Worm (Caenorhabditis elegans): ENCODE measurements around the gene rpn-3.

Gene rpn-3

DNA sequence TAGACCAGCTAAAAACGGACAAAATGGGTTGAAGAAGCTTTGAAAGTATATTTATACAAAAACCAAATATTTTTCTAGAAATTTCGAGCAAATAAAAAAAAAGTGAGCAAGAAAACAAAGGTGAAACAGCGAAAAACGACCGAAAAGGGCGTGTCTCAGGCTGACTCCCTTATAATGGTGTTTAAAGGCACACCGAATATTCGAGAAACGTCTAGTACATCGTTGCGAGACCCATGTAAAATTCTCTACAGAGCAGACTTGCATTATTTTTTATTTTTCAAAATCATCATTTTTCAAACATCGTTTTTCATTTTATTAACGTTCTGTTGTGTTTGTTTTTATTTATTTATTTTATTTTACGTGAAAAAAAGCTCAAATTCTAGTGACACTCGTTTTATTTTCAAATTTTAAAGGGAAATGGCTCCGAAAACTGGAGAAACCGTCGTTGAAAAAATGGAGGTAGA lies at the start of gene rpn-3 (continued):
- TF ChIP-seq T20F7.1 (GFP tag; optimal IDR thresholded peaks at IDR 0.05) (peak; percentile 92), attf-4 (tag; optimal IDR thresholded peaks at IDR 0.05) (no peak), nhr-102 (tag; optimal IDR thresholded peaks at IDR 0.05) (peak; percentile 91), zag-1 (tag; optimal IDR thresholded peaks at IDR 0.05) (no peak)

- TF ChIP-seq mes-2 (tag; optimal IDR thresholded peaks at IDR 0.05; ENCODE audit: poor library complexity, severe bottlenecking) (no peak), nhr-11 (tag; optimal IDR thresholded peaks at IDR 0.05) (no peak), nhr-76 (tag; optimal IDR thresholded peaks at IDR 0.05) (no peak), T26A8.4 (GFP tag; IDR thresholded peaks at IDR 0.05) (no peak), zfp-2 (tag; optimal IDR thresholded peaks at IDR 0.05) (no peak), ceh-20 (GFP tag; IDR thresholded peaks at IDR 0.05) (no peak), egl-27 (tag; optimal IDR thresholded peaks at IDR 0.05) (no peak), skn-1 (tag; optimal IDR thresholded peaks at IDR 0.05) (no peak)
Observed at ce11 chrIII:8398411-8398810, 48.7 kb upstream of the rpn-3 start, which contains the start of gene ZK353.2. Gene ZK353.2 (plus strand): TSS chrIII:8398711.

- TF ChIP-seq mes-2 (tag; optimal IDR thresholded peaks at IDR 0.05; ENCODE audit: poor library complexity, severe bottlenecking) = peak; percentile 15
- TF ChIP-seq zfp-2 (tag; optimal IDR thresholded peaks at IDR 0.05) = no peak
- peak; percentile 43; the same call in 1 of the 2 replicates for TF ChIP-seq lin-1 (GFP tag; IDR thresholded peaks at IDR 0.05)
- TF ChIP-seq php-3 (GFP tag; IDR thresholded peaks at IDR 0.05) = peak; percentile 87
- no peak for TF ChIP-seq saeg-2 (GFP tag; IDR thresholded peaks at IDR 0.05)
- peak; percentile 82 for TF ChIP-seq ztf-7 (tag; optimal IDR thresholded peaks at IDR 0.05)
- peak; percentile 97 for TF ChIP-seq dmd-6 (GFP tag; IDR thresholded peaks at IDR 0.05)
- no peak for TF ChIP-seq nhr-6 (tag; optimal IDR thresholded peaks at IDR 0.05)
- no peak for TF ChIP-seq nhr-237 (tag; optimal IDR thresholded peaks at IDR 0.05)
- TF ChIP-seq sdz-12 (GFP tag; optimal IDR thresholded peaks at IDR 0.05) = no peak
- TF ChIP-seq mdt-29 (GFP tag; IDR thresholded peaks at IDR 0.05) = no peak
- no peak for TF ChIP-seq nhr-111 (GFP tag; optimal IDR thresholded peaks at IDR 0.05)
- no peak; the same call in 1 of the 2 replicates for TF ChIP-seq tra-1 (GFP tag; IDR thresholded peaks at IDR 0.05)
- no peak for TF ChIP-seq lin-39 (tag; optimal IDR thresholded peaks at IDR 0.05)
- peak; percentile 100 for TF ChIP-seq pqm-1 (tag; optimal IDR thresholded peaks at IDR 0.05)
- peak; percentile 7 for TF ChIP-seq hlh-30 (tag; optimal IDR thresholded peaks at IDR 0.05; ENCODE audit: insufficient read depth)
- no peak for TF ChIP-seq Y48G9A.11 (GFP tag; IDR thresholded peaks at IDR 0.05)
- TF ChIP-seq dmd-8 (GFP tag; IDR thresholded peaks at IDR 0.05) = no peak
- TF ChIP-seq dve-1 (tag; optimal IDR thresholded peaks at IDR 0.05; ENCODE audit: insufficient read depth) = peak; percentile 80
- no peak for TF ChIP-seq ceh-82 (tag; optimal IDR thresholded peaks at IDR 0.05)
- TF ChIP-seq nhr-77 (tag; optimal IDR thresholded peaks at IDR 0.05) = peak; percentile 39
- peak; percentile 62 for TF ChIP-seq mxl-3 (GFP tag; optimal IDR thresholded peaks at IDR 0.05)
- no peak for TF ChIP-seq unc-130 (GFP tag; optimal IDR thresholded peaks at IDR 0.05)
- no peak for TF ChIP-seq nhr-76 (tag; optimal IDR thresholded peaks at IDR 0.05)
- no peak for TF ChIP-seq unc-62 (GFP tag; optimal IDR thresholded peaks at IDR 0.05 in 1 of 2)
- TF ChIP-seq unc-62 (tag; optimal IDR thresholded peaks at IDR 0.05) = no peak
- TF ChIP-seq lsy-2 (tag; optimal IDR thresholded peaks at IDR 0.05) = peak in 1 of 2 experiments; percentile 8
- no peak for TF ChIP-seq mep-1 (tag; optimal IDR thresholded peaks at IDR 0.05)
- TF ChIP-seq fkh-10 (GFP tag; optimal IDR thresholded peaks at IDR 0.05) = no peak
- TF ChIP-seq F44E2.7 (GFP tag; IDR thresholded peaks at IDR 0.05) = no peak
- no peak for TF ChIP-seq Y5F2A.4 (GFP tag; optimal IDR thresholded peaks at IDR 0.05)
- TF ChIP-seq ceh-44 (GFP tag; IDR thresholded peaks at IDR 0.05) = no peak
- no peak for TF ChIP-seq ceh-32 (tag; optimal IDR thresholded peaks at IDR 0.05; ENCODE audit: poor library complexity)
- no peak for TF ChIP-seq zfp-3 (GFP tag; conservative IDR thresholded peaks at IDR 0.05)
- TF ChIP-seq nhr-48 (tag; optimal IDR thresholded peaks at IDR 0.05) = peak; percentile 28
- TF ChIP-seq lin-29 (GFP tag; IDR thresholded peaks at IDR 0.05) = no peak
- TF ChIP-seq nhr-28 (tag; optimal IDR thresholded peaks at IDR 0.05) = peak; percentile 73
- TF ChIP-seq mdl-1 (tag; optimal IDR thresholded peaks at IDR 0.05) = peak in 1 of 2 experiments; percentile 49
- peak; percentile 82 for TF ChIP-seq hlh-11 (tag; optimal IDR thresholded peaks at IDR 0.05)
Observed at ce11 chrIII:8400478-8400877, 46.7 kb upstream of the rpn-3 start.
